Worm (Caenorhabditis elegans) whole organism, early embryonic: ENCODE data around the gene tbx-8.

Experiments used
- ama-1 ChIP-seq: fragments of 150-350 bp; optimal IDR thresholded peaks from 2 replicates; lab custom pipeline; 2014
- scrt-1 ChIP-seq: fragments of 200-800 bp; sonication (Bioruptor generic); IDR thresholded peaks from 2 replicates; pipeline ENCODE4 v1.3.6; 2022; ENCODE audit warnings: missing genetic modification characterization, missing compliant biosample characterization
- tbx-11 ChIP-seq: fragments of 200-800 bp; sonication (Bioruptor generic); IDR thresholded peaks from 2 replicates; pipeline ENCODE4 v1.3.6; 2022; ENCODE audit warnings: missing genetic modification characterization, missing compliant biosample characterization

ce11 chrIII:10396891-10397502 is 49.8 kb downstream of the tbx-8 start:
- TF ChIP-seq tbx-11 (GFP tag; lab: Robert Waterston, UW) (no peak), ama-1 (lab: Kevin White, UChicago) (no peak), scrt-1 (no peak)
